Worm (Caenorhabditis elegans): ENCODE measurements around the gene trk-1.

The trk-1 gene

DNA sequence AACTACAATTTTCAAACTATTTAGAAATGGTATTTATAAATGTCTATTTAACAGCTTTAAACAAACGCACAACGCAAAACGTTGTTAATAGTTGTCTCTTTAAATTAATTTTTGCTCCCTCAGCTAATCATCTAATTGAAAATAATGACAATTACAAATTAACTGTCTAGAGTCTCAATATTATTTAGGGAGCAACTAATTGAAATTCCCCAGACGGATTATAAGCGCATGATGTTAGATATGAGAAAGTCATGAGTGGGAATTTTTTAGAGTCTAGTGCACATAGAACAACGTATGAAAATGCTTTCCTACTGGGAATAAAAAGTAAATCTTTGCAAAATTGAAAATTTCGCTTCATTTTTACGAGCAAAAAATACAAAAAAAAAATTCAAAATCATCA is 2.2 kb upstream of the trk-1 start:
- TF ChIP-seq nhr-19 (GFP tag; conservative IDR thresholded peaks at IDR 0.05) = no peak
- no peak for TF ChIP-seq zip-4 (GFP tag; optimal IDR thresholded peaks at IDR 0.05)
- TF ChIP-seq nhr-20 (tag; optimal IDR thresholded peaks at IDR 0.05) = peak; percentile 1
- TF ChIP-seq ztf-4 (tag; optimal IDR thresholded peaks at IDR 0.05) = no peak
- no peak for TF ChIP-seq F16B12.6 (tag; optimal IDR thresholded peaks at IDR 0.05)
- no peak for TF ChIP-seq nhr-84 (tag; optimal IDR thresholded peaks at IDR 0.05)
- TF ChIP-seq ceh-82 (tag; optimal IDR thresholded peaks at IDR 0.05) = no peak
- TF ChIP-seq nhr-12 (tag; optimal IDR thresholded peaks at IDR 0.05) = no peak
- TF ChIP-seq snpc-4 (tag; optimal IDR thresholded peaks at IDR 0.05) = no peak
- no peak for TF ChIP-seq skn-1 (tag; optimal IDR thresholded peaks at IDR 0.05)
- no peak for TF ChIP-seq elt-2 (tag; optimal IDR thresholded peaks at IDR 0.05)
- TF ChIP-seq jun-1 (tag; optimal IDR thresholded peaks at IDR 0.05) = no peak
- TF ChIP-seq ets-5 (GFP tag; IDR thresholded peaks at IDR 0.05) = no peak
- TF ChIP-seq pax-3 (tag; optimal IDR thresholded peaks at IDR 0.05) = no peak
- TF ChIP-seq ceh-63 (GFP tag; optimal IDR thresholded peaks at IDR 0.05) = no peak
- no peak for TF ChIP-seq C16A3.4 (tag; optimal IDR thresholded peaks at IDR 0.05)
- TF ChIP-seq nhr-237 (tag; optimal IDR thresholded peaks at IDR 0.05) = no peak
- TF ChIP-seq ceh-88 (GFP tag; IDR thresholded peaks at IDR 0.05) = no peak
- TF ChIP-seq swsn-7 (tag; optimal IDR thresholded peaks at IDR 0.05) = no peak
- TF ChIP-seq C34B4.2 (tag; optimal IDR thresholded peaks at IDR 0.05) = no peak
- TF ChIP-seq fkh-8 (tag; optimal IDR thresholded peaks at IDR 0.05) = peak; percentile 55
- TF ChIP-seq efl-1 (optimal IDR thresholded peaks at IDR 0.05) = no peak
- no peak for TF ChIP-seq efl-1 (GFP tag; optimal IDR thresholded peaks at IDR 0.05 in 1 of 2)
- no peak for TF ChIP-seq ztf-11 (tag; optimal IDR thresholded peaks at IDR 0.05)
- no peak for TF ChIP-seq lin-13 (GFP tag; optimal IDR thresholded peaks at IDR 0.05)
- TF ChIP-seq sptf-1 (tag; optimal IDR thresholded peaks at IDR 0.05) = no peak
- TF ChIP-seq xbp-1 (tag; optimal IDR thresholded peaks at IDR 0.05) = no peak
- TF ChIP-seq ceh-90 (tag; optimal IDR thresholded peaks at IDR 0.05) = peak; percentile 7
- peak; percentile 51 for TF ChIP-seq dsc-1 (tag; optimal IDR thresholded peaks at IDR 0.05)
- TF ChIP-seq lin-14 (GFP tag; optimal IDR thresholded peaks at IDR 0.05) = peak; percentile 10
- peak; percentile 47 for TF ChIP-seq nhr-71 (tag; optimal IDR thresholded peaks at IDR 0.05)
- TF ChIP-seq mef-2 (tag; optimal IDR thresholded peaks at IDR 0.05) = no peak
- TF ChIP-seq aha-1 (tag; optimal IDR thresholded peaks at IDR 0.05) = no peak
- TF ChIP-seq nhr-47 (tag; optimal IDR thresholded peaks at IDR 0.05) = peak; percentile 2
- no peak for TF ChIP-seq efl-3 (GFP tag; optimal IDR thresholded peaks at IDR 0.05)
- no peak for TF ChIP-seq fkh-4 (tag; optimal IDR thresholded peaks at IDR 0.05; ENCODE audit: borderline replicate concordance)
- TF ChIP-seq ceh-8 (GFP tag; optimal IDR thresholded peaks at IDR 0.05) = peak; percentile 97
- no peak for TF ChIP-seq ama-1 (optimal IDR thresholded peaks at IDR 0.05)

DNA sequence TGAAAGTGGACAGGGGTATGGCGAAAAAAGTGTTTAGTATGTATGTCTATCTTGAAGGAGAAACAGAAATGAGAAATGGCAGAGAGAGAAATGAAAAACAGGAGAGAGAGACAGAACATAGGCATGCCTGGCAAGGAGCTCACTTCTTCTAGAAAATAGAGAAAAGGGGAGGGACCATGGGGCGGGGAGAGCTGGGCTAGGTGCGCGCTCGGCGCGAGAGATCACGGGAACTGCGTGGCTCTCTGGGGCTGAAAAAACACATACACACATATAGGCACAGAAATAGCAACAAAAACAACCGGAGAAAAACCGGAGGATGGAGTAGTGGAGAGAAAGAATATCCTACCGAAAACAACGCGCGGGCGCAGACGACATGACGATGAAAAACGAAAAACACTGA is 1.2 kb upstream of the trk-1 start:
- TF ChIP-seq isw-1 (GFP tag; IDR thresholded peaks at IDR 0.05) (peak; percentile 13; the same call in 1 of the 2 replicates), alr-1 (tag; optimal IDR thresholded peaks at IDR 0.05; ENCODE audit: borderline replicate concordance) (no peak), nhr-47 (tag; optimal IDR thresholded peaks at IDR 0.05) (peak; percentile 44), lsy-2 (tag; optimal IDR thresholded peaks at IDR 0.05) (peak in 1 of 2 experiments; percentile 38), swsn-7 (tag; optimal IDR thresholded peaks at IDR 0.05) (peak; percentile 27), ceh-82 (tag; optimal IDR thresholded peaks at IDR 0.05) (peak in 1 of 3 experiments; percentile 23), unc-86 (tag; optimal IDR thresholded peaks at IDR 0.05) (peak; percentile 44), nhr-71 (tag; optimal IDR thresholded peaks at IDR 0.05) (peak; percentile 40), lin-14 (GFP tag; optimal IDR thresholded peaks at IDR 0.05) (peak; percentile 66), aly-2 (tag; optimal IDR thresholded peaks at IDR 0.05) (no peak), fkh-8 (tag; optimal IDR thresholded peaks at IDR 0.05) (peak; percentile 78)

Data from whole organism, L1 larva.